Fruit fly (Drosophila melanogaster): Measurements from ENCODE around the gene CG4497.

The CG4497 gene

DNA sequence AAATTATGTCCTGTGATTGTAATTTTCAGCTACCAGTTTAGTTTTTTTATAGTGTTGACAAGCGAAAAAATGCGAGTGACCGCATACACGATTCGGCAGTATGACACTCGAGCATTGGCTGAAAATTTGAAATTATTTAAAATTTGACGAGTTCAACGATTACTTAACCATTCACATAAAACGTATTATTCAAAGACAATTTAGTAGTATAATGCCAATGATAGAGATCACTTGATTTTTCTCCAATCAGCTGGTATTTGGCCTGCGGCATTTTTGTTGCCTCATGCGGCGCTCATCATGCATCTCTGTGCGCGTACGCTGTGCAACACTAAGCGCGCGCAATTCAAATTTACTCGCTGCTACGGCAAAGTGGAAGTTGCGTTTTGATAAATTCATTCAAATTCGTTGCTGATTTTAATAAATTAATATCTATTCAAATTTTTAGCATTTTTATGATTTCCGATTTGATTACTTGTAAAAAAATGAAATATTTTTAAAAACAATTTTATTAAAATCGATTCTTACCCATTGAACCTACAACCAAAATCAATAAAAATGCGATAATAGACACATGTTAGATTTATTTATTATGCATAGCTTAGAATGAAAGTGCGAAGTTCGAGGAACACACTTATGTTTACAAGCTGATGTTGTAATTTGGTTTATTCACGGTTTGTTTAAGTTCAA lies at the start of gene CG4497:
Gene CG4497 (minus strand): TSS at position 238 of the 687 bp plus-strand sequence.
- TF ChIP-seq pan (optimal IDR thresholded peaks at IDR 0.05) (no peak), Dll (optimal IDR thresholded peaks at IDR 0.05) (no peak), EcR (GFP tag; optimal IDR thresholded peaks at IDR 0.05) (peak in 1 of 2 experiments; percentile 58), CG8478 (optimal IDR thresholded peaks at IDR 0.05) (no peak), usp (GFP tag; optimal IDR thresholded peaks at IDR 0.05) (no peak), psq (optimal IDR thresholded peaks at IDR 0.05) (no peak)

DNA sequence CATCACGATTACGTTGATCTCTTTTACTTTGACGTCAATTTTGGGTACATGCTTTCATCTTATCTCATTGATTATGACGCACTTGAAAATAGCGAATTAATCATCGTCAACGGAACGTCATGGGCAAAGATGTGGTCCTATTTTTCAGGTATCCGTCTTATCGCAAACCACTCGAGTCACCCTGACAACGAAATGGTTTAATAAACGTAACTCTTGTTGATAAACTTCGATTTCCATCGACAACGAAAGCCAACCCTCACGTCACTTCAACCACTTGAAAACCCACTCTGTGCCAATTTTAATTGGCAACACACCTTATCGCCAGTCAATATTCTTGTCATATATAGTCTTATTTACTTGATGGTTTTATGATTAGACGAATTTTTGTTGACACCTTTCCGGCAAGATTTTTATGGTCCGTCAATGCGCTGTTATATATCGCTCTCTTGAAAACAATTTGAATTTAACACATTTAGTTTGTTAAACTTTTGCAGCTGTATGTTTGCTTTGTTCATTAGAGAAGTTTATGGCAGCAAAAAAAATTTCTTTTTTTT lies 47.9 kb upstream of the CG4497 start:
- TF ChIP-seq Dll (optimal IDR thresholded peaks at IDR 0.05) (no peak), psq (optimal IDR thresholded peaks at IDR 0.05) (no peak), pan (optimal IDR thresholded peaks at IDR 0.05) (no peak), EcR (GFP tag; optimal IDR thresholded peaks at IDR 0.05) (no peak), usp (GFP tag; optimal IDR thresholded peaks at IDR 0.05) (no peak), CG8478 (optimal IDR thresholded peaks at IDR 0.05) (no peak)

DNA sequence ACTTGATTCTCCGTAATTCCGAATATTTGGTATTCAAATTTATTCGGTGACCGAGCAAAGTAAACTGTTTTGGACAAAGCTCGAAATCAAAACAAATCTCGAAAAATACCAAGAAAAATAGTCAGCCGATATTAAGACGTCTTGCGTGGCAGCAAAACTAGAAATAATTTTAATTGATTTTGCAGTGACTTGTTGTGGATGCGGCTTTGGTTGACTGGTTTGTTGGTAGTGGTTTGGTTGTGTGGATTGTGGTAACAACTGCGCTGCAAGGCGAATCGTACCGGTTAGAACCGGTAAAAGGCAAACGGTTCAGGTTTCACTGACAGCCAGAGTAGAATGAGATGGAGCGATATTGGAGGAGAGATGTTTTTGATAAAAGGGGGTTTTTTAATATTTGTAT lies 47.1 kb upstream of the CG4497 start:
- TF ChIP-seq CG8478 (optimal IDR thresholded peaks at IDR 0.05): no peak
- TF ChIP-seq usp (GFP tag; optimal IDR thresholded peaks at IDR 0.05): no peak
- TF ChIP-seq Dll (optimal IDR thresholded peaks at IDR 0.05): no peak
- no peak for TF ChIP-seq psq (optimal IDR thresholded peaks at IDR 0.05)
- no peak for TF ChIP-seq pan (optimal IDR thresholded peaks at IDR 0.05)
- no peak for TF ChIP-seq EcR (GFP tag; optimal IDR thresholded peaks at IDR 0.05)

DNA sequence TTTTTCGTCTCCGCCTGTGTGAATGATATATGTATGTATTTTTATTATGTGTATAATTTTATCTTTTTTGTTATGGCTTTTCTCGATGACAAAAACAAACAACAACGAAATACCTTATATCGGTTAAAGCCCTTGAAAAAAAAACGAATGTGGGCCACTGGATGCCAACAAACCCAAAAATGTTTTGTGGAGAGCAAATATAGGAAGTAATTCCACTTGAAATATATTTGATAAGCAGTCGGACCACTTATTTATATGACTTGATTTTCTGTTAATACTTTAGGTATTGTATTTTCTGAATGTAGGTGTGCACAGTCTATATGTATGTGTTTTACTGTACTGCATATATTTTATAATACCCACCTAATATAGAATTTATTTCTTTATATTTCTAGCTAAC lies 46.6 kb upstream of the CG4497 start:
- TF ChIP-seq Dll (optimal IDR thresholded peaks at IDR 0.05): no peak
- TF ChIP-seq psq (optimal IDR thresholded peaks at IDR 0.05): no peak
- TF ChIP-seq CG8478 (optimal IDR thresholded peaks at IDR 0.05): no peak
- no peak for TF ChIP-seq pan (optimal IDR thresholded peaks at IDR 0.05)
- TF ChIP-seq usp (GFP tag; optimal IDR thresholded peaks at IDR 0.05): no peak
- TF ChIP-seq EcR (GFP tag; optimal IDR thresholded peaks at IDR 0.05): no peak

DNA sequence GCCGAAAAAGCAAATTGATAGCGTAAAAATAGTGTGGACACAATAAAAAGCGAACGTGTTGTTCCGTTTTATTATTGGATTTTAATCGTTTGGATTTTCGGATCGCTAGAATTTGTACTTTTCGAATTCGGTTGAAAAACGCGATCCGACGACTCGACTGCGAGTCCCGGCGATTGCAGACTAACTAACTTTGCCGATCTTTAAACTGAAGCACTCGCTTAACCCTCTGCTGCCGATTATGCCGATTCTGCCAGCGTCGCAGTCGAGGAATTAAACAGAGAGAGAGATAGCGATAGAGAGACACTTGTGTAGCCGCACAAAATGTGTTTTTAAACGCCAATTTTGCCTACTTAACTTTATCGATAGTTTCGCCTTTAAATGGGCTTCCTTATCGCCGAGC lies 45.9 kb upstream of the CG4497 start:
- no peak for TF ChIP-seq pan (optimal IDR thresholded peaks at IDR 0.05)
- no peak for TF ChIP-seq psq (optimal IDR thresholded peaks at IDR 0.05)
- no peak for TF ChIP-seq usp (GFP tag; optimal IDR thresholded peaks at IDR 0.05)
- TF ChIP-seq CG8478 (optimal IDR thresholded peaks at IDR 0.05): no peak
- TF ChIP-seq EcR (GFP tag; optimal IDR thresholded peaks at IDR 0.05): no peak
- TF ChIP-seq Dll (optimal IDR thresholded peaks at IDR 0.05): no peak

DNA sequence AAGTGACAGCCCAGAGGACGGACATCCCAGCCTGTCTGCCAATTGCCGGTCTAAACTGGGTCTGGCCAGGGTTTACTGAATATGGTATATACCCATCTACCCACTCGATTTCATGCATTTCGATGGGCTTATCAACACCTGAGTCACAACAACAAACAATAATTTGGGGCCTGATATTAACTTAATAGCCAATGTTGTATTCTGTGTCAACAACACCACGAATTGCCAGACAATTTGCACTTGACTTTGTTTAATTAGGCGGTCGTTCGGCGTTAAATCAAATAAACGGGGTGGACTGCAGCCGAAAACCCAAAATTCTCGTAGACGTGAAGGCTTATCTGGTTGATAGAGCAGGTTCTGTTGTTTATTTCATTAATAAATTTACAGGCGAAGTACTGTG lies 44.9 kb upstream of the CG4497 start:
- no peak for TF ChIP-seq CG8478 (optimal IDR thresholded peaks at IDR 0.05)
- no peak for TF ChIP-seq pan (optimal IDR thresholded peaks at IDR 0.05)
- no peak for TF ChIP-seq psq (optimal IDR thresholded peaks at IDR 0.05)
- TF ChIP-seq usp (GFP tag; optimal IDR thresholded peaks at IDR 0.05): no peak

DNA sequence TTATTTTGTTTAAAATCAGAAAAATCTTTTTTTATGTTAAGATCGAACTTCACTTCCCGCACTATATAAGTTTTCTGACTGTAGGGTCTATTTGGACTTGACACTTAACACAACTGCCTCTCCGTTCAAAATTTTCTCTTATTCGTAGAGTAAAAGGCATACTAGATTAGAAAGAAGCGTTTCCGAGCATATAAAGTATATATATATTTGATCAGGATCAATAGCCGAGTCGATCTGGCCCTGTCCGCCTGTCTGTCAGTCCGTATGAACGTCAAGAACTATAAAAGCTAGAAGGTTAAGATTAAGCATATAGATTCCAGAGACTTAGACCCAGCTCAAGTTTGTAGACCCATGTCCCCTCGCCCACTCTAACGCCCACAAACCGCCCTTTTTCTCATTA lies 38.3 kb upstream of the CG4497 start, which contains the start of gene CG43800:
Gene CG43800 (minus strand): TSS at position 101 of the 400 bp plus-strand sequence.
- TF ChIP-seq pan (optimal IDR thresholded peaks at IDR 0.05) (no peak), CG8478 (optimal IDR thresholded peaks at IDR 0.05) (no peak), Dll (optimal IDR thresholded peaks at IDR 0.05) (no peak), psq (optimal IDR thresholded peaks at IDR 0.05) (no peak), usp (GFP tag; optimal IDR thresholded peaks at IDR 0.05) (no peak), EcR (GFP tag; optimal IDR thresholded peaks at IDR 0.05) (no peak)

DNA sequence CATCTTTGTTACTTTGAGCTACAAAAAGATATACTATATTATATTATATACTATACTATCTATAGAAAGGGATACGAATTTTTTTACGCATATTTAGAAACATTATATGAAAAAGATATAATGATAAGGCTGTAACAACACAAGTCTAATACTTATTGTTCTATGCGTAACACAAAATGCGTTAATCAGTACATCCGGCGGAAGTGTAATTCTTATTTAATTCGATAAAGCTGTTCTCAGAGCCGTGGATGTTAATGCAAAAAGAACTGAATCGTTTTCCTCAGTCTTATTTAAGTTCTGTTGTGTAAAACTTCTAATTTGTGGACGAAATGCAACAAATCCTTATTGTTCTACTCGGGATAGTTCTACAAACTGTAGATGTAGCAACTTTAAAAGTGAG lies 33.0 kb upstream of the CG4497 start, which contains the start of gene CG43799:
Gene CG43799 (plus strand): TSS at position 301 of the 400 bp plus-strand sequence.
- TF ChIP-seq CG8478 (optimal IDR thresholded peaks at IDR 0.05): no peak
- no peak for TF ChIP-seq psq (optimal IDR thresholded peaks at IDR 0.05)
- TF ChIP-seq pan (optimal IDR thresholded peaks at IDR 0.05): no peak
- TF ChIP-seq usp (GFP tag; optimal IDR thresholded peaks at IDR 0.05): no peak
- TF ChIP-seq Dll (optimal IDR thresholded peaks at IDR 0.05): no peak
- TF ChIP-seq EcR (GFP tag; optimal IDR thresholded peaks at IDR 0.05): no peak

DNA sequence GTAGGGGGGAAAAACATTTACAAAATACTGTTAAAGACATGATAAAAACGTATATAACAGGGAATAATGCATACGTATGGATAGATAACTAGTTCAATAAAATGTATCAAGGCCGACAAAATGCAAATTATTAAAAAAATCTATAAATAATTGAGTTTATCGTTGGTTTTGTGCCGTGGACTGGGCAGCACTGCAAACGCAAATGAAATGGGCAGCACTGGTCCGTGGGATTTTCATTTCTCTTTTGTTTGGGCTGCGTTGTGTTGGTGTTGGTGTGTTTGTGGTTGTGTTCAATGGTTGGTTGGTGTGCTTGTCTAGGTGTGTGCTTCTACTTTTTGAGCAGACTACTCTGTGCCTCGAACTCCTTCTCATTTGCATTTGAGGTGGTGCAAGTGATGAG lies 32.2 kb upstream of the CG4497 start:
- TF ChIP-seq CG8478 (optimal IDR thresholded peaks at IDR 0.05) (no peak), EcR (GFP tag; optimal IDR thresholded peaks at IDR 0.05) (no peak), Dll (optimal IDR thresholded peaks at IDR 0.05) (no peak), usp (GFP tag; optimal IDR thresholded peaks at IDR 0.05) (no peak), pan (optimal IDR thresholded peaks at IDR 0.05) (no peak), psq (optimal IDR thresholded peaks at IDR 0.05) (no peak)

DNA sequence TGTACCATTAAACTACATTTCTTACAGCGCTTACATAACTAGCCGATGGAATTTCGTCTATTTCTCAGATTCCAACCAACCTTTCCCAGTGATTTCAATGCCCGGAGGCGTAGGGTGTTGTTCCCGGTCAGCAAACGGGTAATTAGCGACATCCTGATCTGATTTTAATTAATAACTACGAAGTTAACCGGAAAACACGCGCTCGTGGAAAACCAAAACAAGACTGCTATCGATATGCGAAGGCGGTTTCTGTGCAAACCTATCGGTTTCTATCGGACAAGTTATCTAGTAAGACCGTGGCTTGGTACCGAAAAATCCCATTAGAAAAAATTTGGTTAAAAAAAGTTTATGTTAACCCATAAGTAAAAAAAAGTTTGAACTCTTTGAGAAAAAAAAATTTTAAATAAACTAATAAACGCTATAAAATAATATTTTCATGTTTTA lies 28.5 kb upstream of the CG4497 start, which contains the start of gene mEFG1:
Gene mEFG1 (minus strand): TSS at position 253 of the 444 bp plus-strand sequence.
- TF ChIP-seq CG8478 (optimal IDR thresholded peaks at IDR 0.05): no peak
- no peak for TF ChIP-seq Dll (optimal IDR thresholded peaks at IDR 0.05)
- no peak for TF ChIP-seq pan (optimal IDR thresholded peaks at IDR 0.05)
- TF ChIP-seq EcR (GFP tag; optimal IDR thresholded peaks at IDR 0.05): no peak
- TF ChIP-seq usp (GFP tag; optimal IDR thresholded peaks at IDR 0.05): no peak
- TF ChIP-seq psq (optimal IDR thresholded peaks at IDR 0.05): no peak

DNA sequence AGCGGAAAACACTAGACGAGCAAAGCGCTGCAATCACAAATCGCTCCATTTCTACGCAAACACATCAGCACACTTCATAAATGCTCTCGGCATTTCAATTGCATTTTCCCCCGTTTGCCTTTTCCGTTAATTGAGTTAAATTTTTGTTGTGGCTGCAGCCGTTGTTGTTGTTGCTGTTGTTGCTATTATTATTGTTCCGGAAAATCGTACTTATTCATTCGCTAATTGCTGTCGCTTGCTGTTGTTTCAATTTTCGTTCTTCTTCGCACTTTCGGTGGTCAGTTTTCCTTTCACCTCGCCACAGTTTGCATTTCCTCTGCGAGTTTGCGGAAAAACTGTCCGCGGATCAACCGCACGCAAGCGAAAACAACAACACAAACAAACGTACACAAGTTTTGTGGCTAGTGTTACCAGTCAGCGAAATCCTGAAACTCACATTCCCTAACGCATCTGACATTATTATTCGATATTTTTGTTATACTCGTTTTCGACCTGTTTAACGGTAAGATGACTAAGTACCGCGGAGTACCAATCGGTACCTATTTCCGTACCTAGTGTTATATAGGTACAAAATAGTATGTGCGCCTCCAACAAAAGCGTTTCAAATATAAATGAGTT lies 25.4 kb upstream of the CG4497 start, which contains the start of gene CG13784:
Gene CG13784 (minus strand): TSS at position 384 of the 618 bp plus-strand sequence.
- TF ChIP-seq usp (GFP tag; optimal IDR thresholded peaks at IDR 0.05): no peak
- TF ChIP-seq Dll (optimal IDR thresholded peaks at IDR 0.05): no peak

DNA sequence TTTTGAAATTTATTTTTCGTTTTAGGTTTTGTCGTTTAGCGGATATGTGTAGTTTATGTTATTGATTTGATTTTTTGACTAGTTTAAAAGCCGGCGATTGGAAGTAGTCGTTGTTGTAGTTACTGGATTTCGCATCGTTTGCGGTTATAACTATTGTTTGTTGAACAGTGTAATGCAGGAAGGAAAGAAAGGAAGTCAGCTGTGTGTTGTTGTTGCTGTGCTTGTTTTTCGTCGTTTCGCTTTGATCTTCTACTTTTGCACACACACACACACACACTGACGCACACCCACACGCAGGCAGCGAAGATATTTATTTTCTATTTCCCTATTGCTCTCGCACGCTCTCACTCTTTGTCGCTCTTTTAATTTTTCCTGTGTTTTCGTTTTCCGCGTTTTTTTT lies 24.8 kb upstream of the CG4497 start:
- TF ChIP-seq CG8478 (optimal IDR thresholded peaks at IDR 0.05) (no peak), usp (GFP tag; optimal IDR thresholded peaks at IDR 0.05) (no peak), Dll (optimal IDR thresholded peaks at IDR 0.05) (no peak), psq (optimal IDR thresholded peaks at IDR 0.05) (no peak), pan (optimal IDR thresholded peaks at IDR 0.05) (no peak), EcR (GFP tag; optimal IDR thresholded peaks at IDR 0.05) (no peak)

Measured in whole organism.